Fruit fly (Drosophila melanogaster) whole organism, embryonic: ENCODE measurements around the gene Pld3.

Experiments used
- CG10147 ChIP-seq: fragments of 200-800 bp; sonication (Bioruptor generic); optimal IDR thresholded peaks from 2 replicates; lab custom pipeline; 2019; ENCODE audit warnings: missing biosample characterization, mild to moderate bottlenecking, missing genetic modification characterization, moderate library complexity
- CG10321 ChIP-seq: fragments of 200-800 bp; sonication (Bioruptor generic); IDR thresholded peaks from 2 replicates; pipeline ENCODE4 v1.3.6; 2022; ENCODE audit warnings: missing biosample characterization, missing genetic modification characterization
- CG10431 ChIP-seq: fragments of 200-800 bp; sonication (Bioruptor generic); optimal IDR thresholded peaks from 3 replicates; lab custom pipeline; 2018; ENCODE audit warnings: missing biosample characterization, mild to moderate bottlenecking, missing genetic modification characterization
- CG10565 ChIP-seq: fragments of 200-800 bp; sonication (Bioruptor generic); optimal IDR thresholded peaks from 3 replicates; lab custom pipeline; 2016; ENCODE audit warnings: missing biosample characterization, mild to moderate bottlenecking, missing genetic modification characterization
- CG11560 ChIP-seq: fragments of 200-800 bp; sonication (Bioruptor generic); IDR thresholded peaks from 3 replicates; pipeline ENCODE4 v1.3.6; 2022; ENCODE audit warnings: missing biosample characterization, missing genetic modification characterization
- CG11723 ChIP-seq: fragments of 200-800 bp; sonication (Bioruptor generic); optimal IDR thresholded peaks from 2 replicates; lab custom pipeline; 2017; ENCODE audit warnings: missing biosample characterization, mild to moderate bottlenecking, missing genetic modification characterization
- CG12659 ChIP-seq: fragments of 200-800 bp; sonication (Bioruptor generic); optimal IDR thresholded peaks from 3 replicates; lab custom pipeline; 2017; ENCODE audit warnings: mild to moderate bottlenecking, missing biosample characterization, missing genetic modification reagents, missing genetic modification characterization
- CG15011 ChIP-seq: fragments of 200-800 bp; sonication (Bioruptor generic); optimal IDR thresholded peaks from 3 replicates; lab custom pipeline; 2018; ENCODE audit warnings: missing biosample characterization, mild to moderate bottlenecking, missing genetic modification characterization
- CG17186 ChIP-seq: fragments of 200-800 bp; sonication (Bioruptor generic); optimal IDR thresholded peaks from 3 replicates; lab custom pipeline; 2017; ENCODE audit warnings: missing biosample characterization, missing genetic modification reagents, missing genetic modification characterization
- CG17385 ChIP-seq: fragments of 200-800 bp; sonication (Bioruptor generic); optimal IDR thresholded peaks from 3 replicates; lab custom pipeline; 2018; ENCODE audit warnings: missing biosample characterization, mild to moderate bottlenecking, missing genetic modification characterization
- CG1832 ChIP-seq: fragments of 200-800 bp; sonication (Bioruptor generic); optimal IDR thresholded peaks from 2 replicates; lab custom pipeline; 2017; ENCODE audit warnings: missing biosample characterization, mild to moderate bottlenecking, missing genetic modification characterization, inconsistent platforms
- CG18599 ChIP-seq: fragments of 200-800 bp; sonication (Bioruptor generic); optimal IDR thresholded peaks from 3 replicates; lab custom pipeline; 2017; ENCODE audit warnings: missing biosample characterization, missing genetic modification characterization, mild to moderate bottlenecking, moderate library complexity, missing genetic modification reagents
- CG31365 ChIP-seq: fragments of 200-800 bp; sonication (Bioruptor generic); optimal IDR thresholded peaks from 2 replicates; lab custom pipeline; 2018; ENCODE audit warnings: missing biosample characterization, mild to moderate bottlenecking, missing genetic modification characterization
- CG42726 ChIP-seq: fragments of 200-800 bp; sonication (Bioruptor generic); IDR thresholded peaks from 2 replicates; pipeline ENCODE4 v1.3.6; 2022; ENCODE audit warnings: missing biosample characterization, missing genetic modification characterization; ENCODE audit not compliant: partially characterized antibody
- CG6254 ChIP-seq: fragments of 200-800 bp; sonication (Bioruptor generic); optimal IDR thresholded peaks from 3 replicates; lab custom pipeline; 2017; ENCODE audit warnings: mild to moderate bottlenecking, missing biosample characterization, missing genetic modification reagents, missing genetic modification characterization
- CG6765 ChIP-seq: fragments of 200-800 bp; sonication (Bioruptor generic); optimal IDR thresholded peaks from 3 replicates; lab custom pipeline; 2017; ENCODE audit warnings: missing biosample characterization, mild to moderate bottlenecking, missing genetic modification characterization
- CG7963 ChIP-seq: fragments of 200-800 bp; sonication (Bioruptor generic); IDR thresholded peaks from 3 replicates; pipeline ENCODE4 v1.3.6; 2022; ENCODE audit warnings: missing biosample characterization, missing genetic modification characterization; ENCODE audit not compliant: partially characterized antibody
- CG8089 ChIP-seq: fragments of 200-800 bp; sonication (Bioruptor generic); optimal IDR thresholded peaks from 3 replicates; lab custom pipeline; 2016; ENCODE audit warnings: missing biosample characterization, missing genetic modification characterization
- CG8388 ChIP-seq: fragments of 200-800 bp; sonication (Bioruptor generic); optimal IDR thresholded peaks from 2 replicates; lab custom pipeline; 2019; ENCODE audit warnings: missing biosample characterization, mild to moderate bottlenecking, missing genetic modification characterization, moderate library complexity
- CkIIα-i1 ChIP-seq: fragments of 200-800 bp; sonication (Bioruptor generic); IDR thresholded peaks from 2 replicates; pipeline ENCODE4 v1.3.6; 2022; ENCODE audit warnings: missing biosample characterization, missing genetic modification characterization
- Dp ChIP-seq: fragments of 200-800 bp; sonication (Bioruptor generic); optimal IDR thresholded peaks from 2 replicates; lab custom pipeline; 2018; ENCODE audit warnings: missing biosample characterization, mild to moderate bottlenecking, missing genetic modification characterization, moderate library complexity
- E2f2 ChIP-seq: fragments of 200-800 bp; sonication (Bioruptor generic); IDR thresholded peaks from 2 replicates; pipeline ENCODE4 v1.3.6; 2022; ENCODE audit warnings: missing biosample characterization, missing genetic modification characterization
- Ets65A ChIP-seq: fragments of 200-800 bp; sonication (Bioruptor generic); peaks from one replicate; lab custom pipeline; 2016; ENCODE audit warnings: missing biosample characterization, missing genetic modification characterization
- HLH4C ChIP-seq: fragments of 200-800 bp; sonication (Bioruptor generic); IDR thresholded peaks from 3 replicates; pipeline ENCODE4 v1.3.6; 2022; ENCODE audit warnings: missing biosample characterization, missing genetic modification characterization; ENCODE audit not compliant: partially characterized antibody
- Hey ChIP-seq: fragments of 200-800 bp; sonication (Bioruptor generic); optimal IDR thresholded peaks from 3 replicates; lab custom pipeline; 2018; ENCODE audit warnings: missing biosample characterization, mild to moderate bottlenecking, missing genetic modification characterization
- HmgD ChIP-seq: fragments of 200-800 bp; sonication (Bioruptor generic); optimal IDR thresholded peaks from 3 replicates; lab custom pipeline; 2016; ENCODE audit warnings: missing biosample characterization, missing genetic modification characterization
- Lhr ChIP-seq: fragments of 200-800 bp; sonication (Bioruptor generic); optimal IDR thresholded peaks from 3 replicates; lab custom pipeline; 2017; ENCODE audit warnings: mild to moderate bottlenecking, missing biosample characterization, missing genetic modification reagents, missing genetic modification characterization
- Mrtf ChIP-seq: fragments of 200-800 bp; sonication (Bioruptor generic); IDR thresholded peaks from 3 replicates; pipeline ENCODE4 v1.3.6; 2022; ENCODE audit warnings: missing biosample characterization, missing genetic modification characterization
- NC2β ChIP-seq: fragments of 200-800 bp; sonication (Bioruptor generic); optimal IDR thresholded peaks from 2 replicates; lab custom pipeline; 2016; ENCODE audit warnings: missing biosample characterization, missing genetic modification characterization
- Nf-YB ChIP-seq: fragments of 200-800 bp; sonication (Bioruptor generic); optimal IDR thresholded peaks from 3 replicates; lab custom pipeline; 2019; ENCODE audit warnings: missing biosample characterization, mild to moderate bottlenecking, missing genetic modification characterization, moderate library complexity
- Ravus ChIP-seq: fragments of 200-800 bp; sonication (Bioruptor generic); IDR thresholded peaks from 2 replicates; pipeline ENCODE4 v1.3.6; 2022; ENCODE audit warnings: missing biosample characterization, missing genetic modification characterization
- Tbp ChIP-seq: fragments of >200 bp; optimal IDR thresholded peaks from 2 replicates; lab custom pipeline; 2018; ENCODE audit warnings: missing biosample characterization, missing genetic modification characterization
- Xrp1 ChIP-seq: fragments of 200-800 bp; sonication (Bioruptor generic); IDR thresholded peaks from 2 replicates; pipeline ENCODE4 v1.3.6; 2022; ENCODE audit warnings: missing biosample characterization, missing genetic modification characterization
- aop ChIP-seq: fragments of 200-800 bp; sonication (Bioruptor generic); IDR thresholded peaks from 2 replicates; pipeline ENCODE4 v1.3.6; 2022; ENCODE audit warnings: missing biosample characterization, missing genetic modification characterization
- btn ChIP-seq: fragments of 200-800 bp; sonication (Bioruptor generic); optimal IDR thresholded peaks from 2 replicates; lab custom pipeline; 2016; ENCODE audit warnings: missing biosample characterization, missing genetic modification characterization
- dpn ChIP-seq, 2 experiments: fragments of 200-800 bp; sonication (Bioruptor generic); optimal IDR thresholded peaks; 3 replicates each; lab custom pipeline; 2016; ENCODE audit warnings: missing biosample characterization in 2 of 2, missing genetic modification characterization in 2 of 2
- fd102C ChIP-seq: fragments of 200-800 bp; sonication (Bioruptor generic); optimal IDR thresholded peaks from 2 replicates; lab custom pipeline; 2018; ENCODE audit warnings: missing biosample characterization, mild to moderate bottlenecking, missing genetic modification characterization, moderate library complexity
- gcm ChIP-seq: fragments of 200-800 bp; sonication (Bioruptor generic); optimal IDR thresholded peaks from 2 replicates; lab custom pipeline; 2019; ENCODE audit warnings: missing biosample characterization, mild to moderate bottlenecking, missing genetic modification characterization, moderate library complexity
- gt ChIP-seq: fragments of 200-800 bp; sonication (Bioruptor generic); IDR thresholded peaks from 2 replicates; pipeline ENCODE4 v1.3.6; 2022; ENCODE audit warnings: missing biosample characterization, missing genetic modification characterization
- hkb ChIP-seq, 2 experiments: fragments of 200-800 bp in 1 of 2; fragments of >200 bp in 1 of 2; sonication (Bioruptor generic) in 1 of 2; IDR thresholded peaks in 1 of 2; optimal IDR thresholded peaks in 1 of 2; 2 replicates each; pipeline versions ENCODE4 v1.3.6 to Lab custom; 2017 to 2022; ENCODE audit warnings: missing biosample characterization in 1 of 2, missing genetic modification characterization in 1 of 2
- hth ChIP-seq: fragments of >200 bp; optimal IDR thresholded peaks from 2 replicates; lab custom pipeline; 2017; ENCODE audit warnings: inconsistent platforms
- inv ChIP-seq: fragments of 200-800 bp; sonication (Bioruptor generic); IDR thresholded peaks from 2 replicates; pipeline ENCODE4 v1.3.6; 2022; ENCODE audit warnings: missing biosample characterization, missing genetic modification characterization; ENCODE audit not compliant: partially characterized antibody
- jumu ChIP-seq: fragments of 200-800 bp; sonication (Bioruptor generic); optimal IDR thresholded peaks from 3 replicates; lab custom pipeline; 2016; ENCODE audit warnings: missing biosample characterization, missing genetic modification characterization
- lab ChIP-seq: fragments of 200-800 bp; sonication (Bioruptor generic); optimal IDR thresholded peaks from 3 replicates; lab custom pipeline; 2017; ENCODE audit warnings: missing biosample characterization, missing genetic modification characterization, mild to moderate bottlenecking, moderate library complexity, missing genetic modification reagents
- ro ChIP-seq: fragments of 200-800 bp; sonication (Bioruptor generic); IDR thresholded peaks from 2 replicates; pipeline ENCODE4 v1.3.6; 2022; ENCODE audit warnings: missing biosample characterization, missing genetic modification characterization
- schlank ChIP-seq: fragments of 200-800 bp; sonication (Bioruptor generic); optimal IDR thresholded peaks from 2 replicates; lab custom pipeline; 2018; ENCODE audit warnings: missing biosample characterization, mild to moderate bottlenecking, missing genetic modification characterization
- unpg ChIP-seq: fragments of 200-800 bp; sonication (Bioruptor generic); optimal IDR thresholded peaks from 3 replicates; lab custom pipeline; 2018; ENCODE audit warnings: missing biosample characterization, mild to moderate bottlenecking, missing genetic modification characterization, moderate library complexity
- wdn ChIP-seq: fragments of 200-800 bp; sonication (Bioruptor generic); IDR thresholded peaks from 2 replicates; pipeline ENCODE4 v1.3.6; 2022; ENCODE audit warnings: missing biosample characterization, missing genetic modification characterization
- yki ChIP-seq: fragments of >200 bp; optimal IDR thresholded peaks from 3 replicates; lab custom pipeline; 2018
- zfh1 ChIP-seq: fragments of 200-800 bp; sonication (Bioruptor generic); IDR thresholded peaks from 3 replicates; pipeline ENCODE4 v1.3.6; 2022; ENCODE audit warnings: missing biosample characterization, missing genetic modification characterization

The Pld3 gene

dm6 chr2L:21163311-21163842 is 4.7 kb downstream of the Pld3 start, which contains the start of gene Noc2 (continued):
- TF ChIP-seq lab (GFP tag; lab: Kevin White, UChicago) = peak; percentile 66
- TF ChIP-seq aop = no peak
- TF ChIP-seq Tbp (GFP tag; lab: Kevin White, UChicago) = no peak
- no peak for TF ChIP-seq HLH4C (GFP tag; lab: Robert Waterston, UW)
- TF ChIP-seq CG31365 (tag; lab: Kevin White, UChicago) = no peak
- TF ChIP-seq CG17186 (GFP tag; lab: Kevin White, UChicago) = no peak
- no peak for TF ChIP-seq btn
- no peak for TF ChIP-seq CG11560
- TF ChIP-seq zfh1 = peak; percentile 65; the same call in 2 of the 3 replicates
- TF ChIP-seq fd102C (GFP tag; lab: Kevin White, UChicago) = no peak
- TF ChIP-seq gcm (GFP tag; lab: Kevin White, UChicago) = no peak
- TF ChIP-seq jumu (GFP tag; lab: Kevin White, UChicago) = peak; percentile 1
- peak; percentile 15 for TF ChIP-seq Lhr (GFP tag; lab: Kevin White, UChicago)
- no peak for TF ChIP-seq CG10431 (GFP tag; lab: Kevin White, UChicago)
- TF ChIP-seq CG10147 = no peak
- no peak for TF ChIP-seq CG11723 (GFP tag; lab: Kevin White, UChicago)
- peak; percentile 74 for TF ChIP-seq Ets65A
- no peak for TF ChIP-seq NC2β (GFP tag; lab: Kevin White, UChicago)
- no peak for TF ChIP-seq CG15011 (GFP tag; lab: Kevin White, UChicago)
- TF ChIP-seq Ravus = no peak
- TF ChIP-seq CG12659 (GFP tag; lab: Kevin White, UChicago) = no peak
- TF ChIP-seq CkIIα-i1 (GFP tag; lab: Robert Waterston, UW) = no peak
- TF ChIP-seq Dp = peak; percentile 7
- peak; percentile 41; the same call in 1 of the 2 replicates for TF ChIP-seq E2f2
- TF ChIP-seq wdn = no peak
- TF ChIP-seq CG1832 (GFP tag; lab: Kevin White, UChicago) = no peak
- TF ChIP-seq CG6254 (GFP tag; lab: Kevin White, UChicago) = no peak
- TF ChIP-seq ro (GFP tag; lab: Robert Waterston, UW) = no peak
- no peak for TF ChIP-seq Hey (tag; lab: Kevin White, UChicago)
- peak; percentile 27 for TF ChIP-seq unpg (GFP tag; lab: Kevin White, UChicago)
- no peak for TF ChIP-seq schlank (tag; lab: Kevin White, UChicago)
- no peak for TF ChIP-seq hth (lab: Kevin White, UChicago)
- TF ChIP-seq CG17385 (GFP tag; lab: Kevin White, UChicago) = peak; percentile 25
- peak; percentile 1 for TF ChIP-seq HmgD (GFP tag; lab: Kevin White, UChicago)
- TF ChIP-seq hkb (optimal IDR thresholded peaks at IDR 0.05; lab: Kevin White, UChicago) = no peak
- peak; percentile 43; the same call in 1 of the 2 replicates for TF ChIP-seq hkb (GFP tag; IDR thresholded peaks at IDR 0.05; lab: Robert Waterston, UW)
- 0 out of 2 replicates have a peak, but pooled peaks have one; percentile 22 for TF ChIP-seq gt (GFP tag; lab: Robert Waterston, UW)
- peak; percentile 34 to 42 for TF ChIP-seq dpn (GFP tag; optimal IDR thresholded peaks at IDR 0.05; lab: Kevin White, UChicago)
- no peak for TF ChIP-seq CG42726 (GFP tag; lab: Robert Waterston, UW)
- no peak for TF ChIP-seq yki (lab: Kevin White, UChicago)
- TF ChIP-seq Mrtf (GFP tag; lab: Robert Waterston, UW) = peak; percentile 42; the same call in 2 of the 3 replicates
- TF ChIP-seq Xrp1 = peak; percentile 45; the same call in 1 of the 2 replicates
- TF ChIP-seq CG6765 (GFP tag; lab: Kevin White, UChicago) = peak; percentile 53
- no peak for TF ChIP-seq CG8089 (GFP tag; lab: Kevin White, UChicago)
- TF ChIP-seq CG7963 (GFP tag; lab: Robert Waterston, UW) = peak; percentile 14; the same call in 1 of the 3 replicates
- no peak for TF ChIP-seq CG10565
- peak; percentile 54 for TF ChIP-seq CG18599 (GFP tag; lab: Kevin White, UChicago)
- TF ChIP-seq CG8388 (GFP tag; lab: Kevin White, UChicago) = peak; percentile 21
- TF ChIP-seq CG10321 (GFP tag; lab: Robert Waterston, UW) = no peak
- TF ChIP-seq Nf-YB (GFP tag; lab: Kevin White, UChicago) = no peak
- TF ChIP-seq inv (GFP tag; lab: Robert Waterston, UW) = no peak
